Worm (Caenorhabditis elegans): Measurements from ENCODE around the gene uaf-2.
A peak's percentile ranks its signal among the peaks of the same experiment; 100 is the strongest.

The uaf-2 gene

DNA sequence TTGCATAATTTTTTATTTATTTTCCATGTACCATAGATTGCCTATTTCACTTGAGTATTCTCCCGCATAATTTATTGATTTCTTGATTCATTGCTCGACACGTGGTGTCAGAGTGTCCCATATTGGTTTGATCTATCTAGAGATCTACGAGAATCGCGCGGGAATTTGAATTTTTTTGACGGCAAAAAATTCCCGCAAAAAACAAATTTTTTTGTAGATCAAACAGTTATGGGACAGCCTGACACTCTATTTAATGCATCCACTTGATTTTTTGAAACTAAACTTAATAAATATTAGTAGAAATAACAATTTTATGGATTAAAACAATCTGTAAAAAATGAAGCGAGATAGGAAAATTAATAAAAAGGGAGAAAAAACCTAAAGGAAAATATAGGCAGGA, 7.4 kb upstream of the uaf-2 start:
- TF ChIP-seq Y79H2A.3 (GFP tag; conservative IDR thresholded peaks at IDR 0.05) (0 out of 2 replicates have a peak, but pooled peaks have one; percentile 46), attf-6 (GFP tag; IDR thresholded peaks at IDR 0.05) (peak; percentile 78; the same call in 1 of the 2 replicates), D2030.7 (GFP tag; IDR thresholded peaks at IDR 0.05) (peak; percentile 59; the same call in 1 of the 2 replicates), madf-3 (GFP tag; IDR thresholded peaks at IDR 0.05) (0 out of 2 replicates have a peak, but pooled peaks have one; percentile 50), mes-4 (tag; optimal IDR thresholded peaks at IDR 0.05) (no peak), dox-1 (GFP tag; IDR thresholded peaks at IDR 0.05) (no peak), ztf-6 (GFP tag; IDR thresholded peaks at IDR 0.05) (no peak), nhr-120 (GFP tag; IDR thresholded peaks at IDR 0.05) (no peak), ets-4 (GFP tag; optimal IDR thresholded peaks at IDR 0.05) (no peak), aptf-2 (GFP tag; conservative IDR thresholded peaks at IDR 0.05) (no peak), nhr-27 (tag; optimal IDR thresholded peaks at IDR 0.05) (no peak), lsy-27 (tag; optimal IDR thresholded peaks at IDR 0.05; ENCODE audit: borderline replicate concordance, insufficient read depth) (no peak), lag-1 (GFP tag; IDR thresholded peaks at IDR 0.05) (no peak), xnd-1 (tag; optimal IDR thresholded peaks at IDR 0.05) (peak; percentile 56), madf-8 (GFP tag; conservative IDR thresholded peaks at IDR 0.05) (peak; percentile 61), tlf-1 (GFP tag; optimal IDR thresholded peaks at IDR 0.05) (no peak), Y53F4B.3 (GFP tag; IDR thresholded peaks at IDR 0.05) (no peak), sea-2 (GFP tag; IDR thresholded peaks at IDR 0.05) (no peak), sdz-38 (tag; optimal IDR thresholded peaks at IDR 0.05) (no peak), madf-6 (GFP tag; IDR thresholded peaks at IDR 0.05) (peak; percentile 74), hmg-1.2 (GFP tag; IDR thresholded peaks at IDR 0.05) (no peak), akir-1 (GFP tag; optimal IDR thresholded peaks at IDR 0.05) (no peak), snpc-4 (GFP tag; optimal IDR thresholded peaks at IDR 0.05) (no peak), snpc-4 (tag; optimal IDR thresholded peaks at IDR 0.05) (peak in 2 of 4 experiments; percentile 46 to 79), Y95B8A.8 (GFP tag; IDR thresholded peaks at IDR 0.05) (no peak), B0019.2 (GFP tag; conservative IDR thresholded peaks at IDR 0.05) (no peak), ceh-40 (GFP tag; IDR thresholded peaks at IDR 0.05) (no peak), lsl-1 (GFP tag; optimal IDR thresholded peaks at IDR 0.05) (no peak), ceh-27 (GFP tag; optimal IDR thresholded peaks at IDR 0.05) (no peak), egl-18 (GFP tag; IDR thresholded peaks at IDR 0.05) (no peak), C06A6.2 (GFP tag; conservative IDR thresholded peaks at IDR 0.05) (no peak), lin-54 (GFP tag; optimal IDR thresholded peaks at IDR 0.05) (no peak), ztf-25 (GFP tag; IDR thresholded peaks at IDR 0.05) (no peak), mxl-1 (tag; optimal IDR thresholded peaks at IDR 0.05) (no peak), lin-26 (GFP tag; IDR thresholded peaks at IDR 0.05) (no peak), tbp1 (GFP tag; optimal IDR thresholded peaks at IDR 0.05) (peak; percentile 25), mel-28 (tag; optimal IDR thresholded peaks at IDR 0.05; ENCODE audit: borderline replicate concordance) (no peak), efl-1 (GFP tag; optimal IDR thresholded peaks at IDR 0.05) (peak; percentile 68), B0336.3 (GFP tag; IDR thresholded peaks at IDR 0.05) (0 out of 2 replicates have a peak, but pooled peaks have one; percentile 12), bed-1 (GFP tag; IDR thresholded peaks at IDR 0.05) (no peak), snpc-3.4 (tag; optimal IDR thresholded peaks at IDR 0.05) (no peak)
